Worm (Caenorhabditis elegans) whole organism, young adult: ENCODE results near the gene F53F4.4.
A peak's percentile ranks its signal among the peaks of the same experiment; 100 is the strongest.

ENCODE experiments used
- F49E8.2 ChIP-seq: sonication (generic microtip); optimal IDR thresholded peaks from 3 replicates; lab custom pipeline; 2017; ENCODE audit warnings: missing genetic modification characterization, mild to moderate bottlenecking, missing compliant biosample characterization, antibody characterized with exemption, moderate library complexity; ENCODE audit not compliant: insufficient read depth
- Y53G8AR.9 ChIP-seq: fragments of 200-800 bp; sonication (Bioruptor generic); conservative IDR thresholded peaks from 2 replicates; pipeline ENCODE4 v1.3.6; 2022; ENCODE audit warnings: missing genetic modification reagents, missing genetic modification characterization, missing compliant biosample characterization
- ama-1 ChIP-seq, 3 experiments: fragments of 150-350 bp in 1 of 3; sonication (generic microtip) in 2 of 3; optimal IDR thresholded peaks; 2 replicates each; lab custom pipeline; 2014 to 2018; ENCODE audit warnings: missing biosample characterization in 2 of 3, missing genetic modification characterization in 2 of 3, missing genetic modification reagents in 2 of 3
- atf-7 ChIP-seq: sonication (generic microtip); optimal IDR thresholded peaks from 2 replicates; lab custom pipeline; 2017; ENCODE audit warnings: mild to moderate bottlenecking, missing genetic modification characterization, missing compliant biosample characterization
- ceh-27 ChIP-seq: fragments of 200-800 bp; sonication (Bioruptor generic); optimal IDR thresholded peaks from 2 replicates; lab custom pipeline; 2018; ENCODE audit warnings: mild to moderate bottlenecking, missing genetic modification characterization, moderate library complexity, missing compliant biosample characterization
- chd-7 ChIP-seq: sonication (generic microtip); optimal IDR thresholded peaks from 2 replicates; lab custom pipeline; 2016; ENCODE audit warnings: mild to moderate bottlenecking, missing genetic modification characterization, moderate library complexity, missing compliant biosample characterization
- ets-4 ChIP-seq: fragments of 200-800 bp; sonication (Bioruptor generic); optimal IDR thresholded peaks from 2 replicates; lab custom pipeline; 2018; ENCODE audit warnings: mild to moderate bottlenecking, missing genetic modification characterization, missing compliant biosample characterization
- gei-17 ChIP-seq: fragments of 200-800 bp; sonication (Bioruptor generic); optimal IDR thresholded peaks from 2 replicates; lab custom pipeline; 2018; ENCODE audit warnings: mild to moderate bottlenecking, missing genetic modification characterization, missing compliant biosample characterization
- him-1 ChIP-seq: sonication (generic microtip); optimal IDR thresholded peaks from 2 replicates; lab custom pipeline; 2016; ENCODE audit warnings: missing genotype, missing genetic modification reagents, missing genetic modification characterization, missing compliant biosample characterization
- nfyb-1 ChIP-seq: fragments of 200-800 bp; sonication (Bioruptor generic); IDR thresholded peaks from 2 replicates; pipeline ENCODE4 v1.3.6; 2022; ENCODE audit warnings: missing genetic modification reagents, missing genetic modification characterization, missing compliant biosample characterization
- nhr-90 ChIP-seq: sonication (generic microtip); optimal IDR thresholded peaks from 2 replicates; lab custom pipeline; 2016; ENCODE audit warnings: missing genotype, mild to moderate bottlenecking, missing genetic modification characterization, missing compliant biosample characterization
- pbrm-1 ChIP-seq: fragments of 200-800 bp; sonication (Bioruptor generic); IDR thresholded peaks from 2 replicates; pipeline ENCODE4 v1.3.6; 2022; ENCODE audit warnings: missing genetic modification reagents, missing genetic modification characterization, missing compliant biosample characterization
- pha-4 ChIP-seq: fragments of 150-350 bp; sonication (generic microtip); optimal IDR thresholded peaks from 2 replicates; lab custom pipeline; 2014; ENCODE audit warnings: missing biosample characterization, missing genetic modification reagents, missing genetic modification characterization
- unc-62 ChIP-seq: fragments of 150-350 bp; optimal IDR thresholded peaks from 2 replicates; lab custom pipeline; 2014; ENCODE audit warnings: missing biosample characterization, missing genetic modification reagents, missing genetic modification characterization

DNA sequence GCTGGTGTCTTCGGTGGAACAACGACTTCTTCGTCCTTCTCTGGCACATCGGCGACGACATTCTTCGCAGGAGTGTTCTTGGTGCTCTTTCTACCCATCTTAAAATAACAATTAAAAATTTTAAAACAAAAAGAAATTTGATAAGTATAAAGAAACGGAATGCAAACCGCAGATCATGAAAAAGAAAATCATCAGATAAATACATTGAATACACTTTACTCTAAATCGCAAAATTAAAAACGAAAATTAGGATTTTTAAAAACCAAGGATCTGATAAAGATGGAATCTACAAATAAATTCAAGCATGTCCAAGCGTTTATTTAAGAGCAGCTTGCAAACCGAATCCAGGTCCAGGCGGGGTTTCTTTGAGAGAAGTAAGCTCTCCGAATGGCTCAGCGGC lies 31.2 kb downstream of the F53F4.4 start, which contains the start of gene F53F4.11:
- TF ChIP-seq nfyb-1 (no peak), nhr-90 (no peak), atf-7 (tag; lab: Kevin White, UChicago) (no peak), Y53G8AR.9 (GFP tag; lab: Robert Waterston, UW) (no peak), ceh-27 (no peak), chd-7 (peak; percentile 2), ets-4 (GFP tag; lab: Kevin White, UChicago) (no peak), pha-4 (tag; lab: Kevin White, UChicago) (no peak), pbrm-1 (GFP tag; lab: Robert Waterston, UW) (no peak), F49E8.2 (tag; lab: Kevin White, UChicago) (no peak), ama-1 (optimal IDR thresholded peaks at IDR 0.05; lab: Kevin White, UChicago) (no peak), ama-1 (GFP tag; optimal IDR thresholded peaks at IDR 0.05; lab: Kevin White, UChicago) (no peak), gei-17 (GFP tag; lab: Kevin White, UChicago) (no peak), unc-62 (GFP tag; lab: Kevin White, UChicago) (no peak), him-1 (tag; lab: Kevin White, UChicago) (no peak)
